Worm (Caenorhabditis elegans) whole organism, midembryonic: Measurements from ENCODE around the gene Y45F10C.1.

ENCODE experiments used
- T22C8.4 ChIP-seq: fragments of 200-800 bp; sonication (Bioruptor generic); IDR thresholded peaks from 2 replicates; pipeline ENCODE4 v1.3.6; 2022; ENCODE audit warnings: missing genetic modification characterization, missing compliant biosample characterization
- cog-1 ChIP-seq: sonication (generic microtip); optimal IDR thresholded peaks from 2 replicates; lab custom pipeline; 2016; ENCODE audit warnings: missing genetic modification characterization, missing compliant biosample characterization
- flt-1 ChIP-seq: fragments of 200-800 bp; sonication (Bioruptor generic); IDR thresholded peaks from 2 replicates; pipeline ENCODE4 v1.3.6; 2022; ENCODE audit warnings: missing genetic modification characterization, missing compliant biosample characterization
- med-1 ChIP-seq: sonication (generic microtip); optimal IDR thresholded peaks from 2 replicates; lab custom pipeline; 2017; ENCODE audit warnings: missing genetic modification characterization, mild to moderate bottlenecking, missing compliant biosample characterization, antibody characterized with exemption, missing genetic modification reagents; ENCODE audit not compliant: insufficient read depth
- ref-1 ChIP-seq: fragments of 200-800 bp; sonication (Bioruptor generic); conservative IDR thresholded peaks from 2 replicates; pipeline ENCODE4 v1.3.6; 2022; ENCODE audit warnings: missing genetic modification reagents, missing genetic modification characterization, missing compliant biosample characterization
- tab-1 ChIP-seq: fragments of 200-800 bp; sonication (Bioruptor generic); IDR thresholded peaks from 2 replicates; pipeline ENCODE4 v1.3.6; 2022; ENCODE audit warnings: missing genetic modification characterization, missing compliant biosample characterization
- ztf-23 ChIP-seq: fragments of 200-800 bp; sonication (Bioruptor generic); IDR thresholded peaks from 2 replicates; pipeline ENCODE4 v1.3.6; 2022; ENCODE audit warnings: missing genetic modification reagents, missing genetic modification characterization, missing compliant biosample characterization
- ztf-29 ChIP-seq: fragments of 200-800 bp; sonication (Bioruptor generic); IDR thresholded peaks from 2 replicates; pipeline ENCODE4 v1.3.6; 2022; ENCODE audit warnings: missing genetic modification reagents, missing genetic modification characterization, missing compliant biosample characterization

- TF ChIP-seq ref-1 (GFP tag; lab: Robert Waterston, UW) (no peak), T22C8.4 (GFP tag; lab: Robert Waterston, UW) (no peak), cog-1 (tag; lab: Kevin White, UChicago) (no peak), tab-1 (GFP tag; lab: Robert Waterston, UW) (no peak), ztf-23 (GFP tag; lab: Robert Waterston, UW) (no peak), flt-1 (GFP tag; lab: Robert Waterston, UW) (no peak), ztf-29 (no peak), med-1 (GFP tag; lab: Kevin White, UChicago) (no peak)
These were observed 5.7 kb upstream of the Y45F10C.1 start for ce11 chrIV:13665073-13665472.
